Fruit fly (Drosophila melanogaster): ENCODE measurements around the gene BTBD9.

DNA sequence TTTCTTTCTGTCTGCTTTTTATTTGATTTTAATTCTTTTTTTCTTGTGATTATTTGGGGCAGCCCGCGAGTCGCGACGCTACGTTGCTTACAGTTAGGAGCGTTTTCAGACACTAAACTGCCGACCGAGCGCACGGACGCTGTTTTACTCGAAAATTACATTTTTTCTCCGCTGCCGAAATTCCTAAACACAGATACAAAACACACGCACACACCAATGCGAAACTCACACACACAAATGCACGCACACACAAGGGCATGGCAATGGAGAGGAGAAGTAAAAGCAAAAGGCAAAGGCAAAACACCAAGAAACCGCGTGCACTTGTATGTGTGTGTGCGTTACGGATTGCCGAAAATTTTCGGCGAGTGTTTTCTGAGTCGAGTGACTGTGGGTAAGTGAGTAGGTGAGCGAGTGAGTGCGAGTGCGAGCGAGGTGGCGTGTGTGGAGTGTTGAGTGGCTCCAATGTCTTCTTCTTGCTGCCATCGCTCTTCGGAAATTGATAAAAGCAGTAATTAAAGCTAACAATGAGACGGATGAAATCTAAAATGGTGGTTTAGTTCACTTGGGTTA is 47.3 kb downstream of the BTBD9 start:
- TF ChIP-seq EcR (GFP tag; optimal IDR thresholded peaks at IDR 0.05) = no peak
- no peak for TF ChIP-seq D1 (tag; optimal IDR thresholded peaks at IDR 0.05)
- no peak for TF ChIP-seq CG8159 (tag; optimal IDR thresholded peaks at IDR 0.05)
- TF ChIP-seq rn (GFP tag; IDR thresholded peaks at IDR 0.05) = no peak
- TF ChIP-seq CG8301 (tag; optimal IDR thresholded peaks at IDR 0.05) = no peak
- TF ChIP-seq CG9948 (tag; optimal IDR thresholded peaks at IDR 0.05) = no peak
